Worm (Caenorhabditis elegans): ENCODE results near the gene sel-2.

sel-2 gene

DNA sequence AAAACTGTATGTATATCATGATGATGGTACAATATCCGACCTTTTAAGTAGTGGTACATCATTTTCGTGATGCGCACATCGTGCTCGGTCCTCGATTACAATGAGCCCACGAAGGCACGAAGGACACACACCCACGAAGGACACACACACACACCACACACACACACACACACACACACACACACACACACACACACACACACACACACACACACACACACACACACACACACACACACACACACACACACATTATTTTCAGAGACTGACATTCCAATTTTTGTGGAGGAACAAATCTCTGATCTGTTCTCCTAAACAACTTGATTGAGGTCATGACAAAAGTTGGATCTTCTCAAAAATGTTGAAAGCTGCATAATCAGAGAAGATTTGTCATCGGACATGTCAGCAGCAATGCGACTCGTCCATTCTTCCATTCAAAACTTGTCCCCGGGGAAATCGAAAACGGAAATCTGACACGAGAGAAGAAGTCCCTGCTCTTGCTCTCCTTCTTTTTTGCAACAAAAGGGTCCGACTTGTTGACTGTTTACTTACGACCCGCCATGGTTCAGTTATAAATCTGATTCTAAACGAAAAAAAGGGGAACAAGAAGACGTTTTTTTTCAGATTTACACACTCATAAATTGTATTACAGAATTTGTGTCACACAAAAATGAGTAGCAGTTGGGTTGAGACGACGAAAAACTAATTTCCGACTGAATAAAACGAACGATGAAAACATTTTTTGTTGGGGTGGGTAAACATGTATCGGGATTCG is 14.2 kb upstream of the sel-2 start:
- TF ChIP-seq let-526 (GFP tag; IDR thresholded peaks at IDR 0.05) (no peak), fkh-3 (tag; optimal IDR thresholded peaks at IDR 0.05) (no peak), F57A8.1 (GFP tag; optimal IDR thresholded peaks at IDR 0.05) (peak; percentile 25), B0261.1 (tag; optimal IDR thresholded peaks at IDR 0.05) (no peak), ztf-3 (GFP tag; optimal IDR thresholded peaks at IDR 0.05) (peak; percentile 50), dox-1 (GFP tag; IDR thresholded peaks at IDR 0.05) (peak; percentile 49; the same call in 1 of the 2 replicates), lsl-1 (GFP tag; optimal IDR thresholded peaks at IDR 0.05) (peak; percentile 29), hsf-1 (GFP tag; IDR thresholded peaks at IDR 0.05) (no peak), hmg-1.2 (GFP tag; IDR thresholded peaks at IDR 0.05) (0 out of 2 replicates have a peak, but pooled peaks have one; percentile 3), egrh-3 (GFP tag; IDR thresholded peaks at IDR 0.05) (peak; percentile 82), lir-1 (GFP tag; conservative IDR thresholded peaks at IDR 0.05) (peak; percentile 76), ztf-18 (tag; optimal IDR thresholded peaks at IDR 0.05) (peak; percentile 2), aptf-3 (GFP tag; IDR thresholded peaks at IDR 0.05) (no peak), chd-7 (tag; optimal IDR thresholded peaks at IDR 0.05) (peak; percentile 38)

DNA sequence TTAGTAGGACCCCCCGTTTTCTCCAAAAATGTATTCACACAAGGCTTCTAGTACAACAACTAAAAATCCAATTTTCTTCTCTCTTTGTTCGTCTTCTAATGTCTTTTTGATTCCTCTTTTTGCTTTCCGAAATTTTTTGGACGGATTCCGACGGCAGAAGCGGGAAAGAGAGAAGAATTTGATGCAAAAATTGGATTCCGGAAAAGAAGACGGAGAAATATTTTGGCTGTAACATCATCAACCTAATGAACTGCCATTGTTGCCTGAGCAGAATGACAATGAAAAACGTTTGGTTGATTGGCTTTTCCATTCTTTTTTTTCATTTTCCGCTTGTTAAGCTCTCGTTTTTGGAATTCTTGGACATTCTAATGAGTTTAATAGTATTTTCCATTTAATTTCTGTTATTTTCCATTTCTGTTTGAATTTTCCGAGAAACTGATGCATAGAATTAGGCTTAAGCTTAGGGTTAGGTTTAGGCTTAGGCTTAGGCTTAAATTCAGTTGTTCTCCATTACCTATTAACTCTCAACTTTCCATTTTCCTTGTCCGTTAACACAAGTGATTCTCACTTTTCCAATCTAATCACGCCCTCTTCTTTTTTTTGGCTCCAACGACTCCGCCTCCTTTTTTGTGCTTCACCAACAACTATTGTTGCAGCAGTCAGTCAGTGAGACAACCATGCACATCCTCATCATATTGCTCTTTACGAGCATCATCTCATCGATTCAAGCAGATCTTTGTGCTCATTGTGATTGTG is 10.4 kb upstream of the sel-2 start, which contains the start of gene lron-5:
lron-5 (plus strand) TSS at position 655 of the 756 bp plus-strand sequence.
- TF ChIP-seq ets-4 (GFP tag; optimal IDR thresholded peaks at IDR 0.05) (no peak), egl-18 (GFP tag; IDR thresholded peaks at IDR 0.05) (no peak), F57A8.1 (GFP tag; optimal IDR thresholded peaks at IDR 0.05) (no peak), xnd-1 (tag; optimal IDR thresholded peaks at IDR 0.05) (no peak), gei-17 (GFP tag; optimal IDR thresholded peaks at IDR 0.05) (no peak), nfya-1 (tag; optimal IDR thresholded peaks at IDR 0.05; ENCODE audit: borderline replicate concordance, insufficient read depth) (no peak)

DNA sequence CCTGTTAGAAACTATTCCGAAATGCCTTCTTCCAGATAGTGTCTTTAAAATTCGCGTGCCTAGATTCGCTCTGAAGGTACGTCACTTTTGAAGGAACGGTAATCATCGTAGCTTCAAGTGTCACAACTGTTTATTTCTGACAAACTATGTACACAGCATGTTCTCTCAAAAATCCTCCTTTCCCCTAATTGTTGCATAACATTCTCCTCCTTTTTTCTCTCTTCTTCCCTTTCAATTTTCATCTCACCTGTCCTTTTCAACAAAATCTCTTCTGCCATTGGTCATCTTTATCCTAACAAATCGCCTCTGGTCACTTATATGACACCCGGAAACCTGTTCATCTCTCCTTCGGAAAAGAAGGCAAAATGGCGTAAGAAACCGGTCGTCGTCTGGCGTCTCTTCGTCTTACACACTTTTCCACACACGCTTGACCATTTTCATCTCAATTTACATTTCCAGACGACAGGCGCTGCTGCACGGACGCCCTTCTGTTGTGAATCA is 3.9 kb upstream of the sel-2 start, which contains the start of gene lips-3:
lips-3 (plus strand) TSS at position 458 of the 501 bp plus-strand sequence.
- TF ChIP-seq C17E4.6 (GFP tag; IDR thresholded peaks at IDR 0.05) (no peak), athp-1 (tag; optimal IDR thresholded peaks at IDR 0.05) (no peak), tlf-1 (GFP tag; optimal IDR thresholded peaks at IDR 0.05) (no peak), hmg-1.2 (GFP tag; IDR thresholded peaks at IDR 0.05) (no peak), T26A5.8 (tag; optimal IDR thresholded peaks at IDR 0.05) (no peak), Y53G8AR.9 (GFP tag; conservative IDR thresholded peaks at IDR 0.05) (no peak), F57C9.4 (tag; optimal IDR thresholded peaks at IDR 0.05) (no peak), ZK185.1 (tag; optimal IDR thresholded peaks at IDR 0.05; ENCODE audit: poor library complexity, severe bottlenecking) (no peak), nhr-80 (tag; optimal IDR thresholded peaks at IDR 0.05) (no peak), attf-3 (GFP tag; conservative IDR thresholded peaks at IDR 0.05) (no peak), dox-1 (GFP tag; IDR thresholded peaks at IDR 0.05) (no peak), cebp-2 (GFP tag; IDR thresholded peaks at IDR 0.05) (no peak)

DNA sequence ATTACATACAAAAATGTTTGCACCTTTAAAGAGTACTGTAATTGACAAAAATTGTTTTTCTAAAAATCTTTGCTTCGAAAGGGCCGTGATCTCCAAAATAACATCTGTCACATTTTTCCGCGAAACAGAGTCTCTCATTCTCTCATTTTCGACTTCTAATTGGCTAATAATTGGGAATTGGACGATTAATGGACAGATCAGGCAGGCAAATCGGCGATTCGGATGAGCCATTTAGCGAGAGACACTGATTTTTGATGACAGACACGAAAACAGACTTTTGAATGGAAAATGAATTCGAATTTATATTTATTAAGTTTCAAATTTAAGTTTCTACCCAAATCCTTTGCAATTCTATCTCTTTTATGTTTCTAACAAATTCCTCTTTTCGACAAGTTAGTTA is 8.3 kb downstream of the sel-2 start:
- TF ChIP-seq snpc-1.3 (tag; optimal IDR thresholded peaks at IDR 0.05; ENCODE audit: insufficient read depth) (no peak), ceh-40 (GFP tag; IDR thresholded peaks at IDR 0.05) (no peak), ztf-28 (GFP tag; IDR thresholded peaks at IDR 0.05) (no peak), rcor-1 (GFP tag; IDR thresholded peaks at IDR 0.05) (no peak)
